Worm (Caenorhabditis elegans): Measurements from ENCODE around the gene kin-21.
"Not testable (repeated sequence)": the region's sequence is repeated elsewhere in the genome, so short reads cannot be mapped to it uniquely, and the experiment has no call there.

Gene kin-21

DNA sequence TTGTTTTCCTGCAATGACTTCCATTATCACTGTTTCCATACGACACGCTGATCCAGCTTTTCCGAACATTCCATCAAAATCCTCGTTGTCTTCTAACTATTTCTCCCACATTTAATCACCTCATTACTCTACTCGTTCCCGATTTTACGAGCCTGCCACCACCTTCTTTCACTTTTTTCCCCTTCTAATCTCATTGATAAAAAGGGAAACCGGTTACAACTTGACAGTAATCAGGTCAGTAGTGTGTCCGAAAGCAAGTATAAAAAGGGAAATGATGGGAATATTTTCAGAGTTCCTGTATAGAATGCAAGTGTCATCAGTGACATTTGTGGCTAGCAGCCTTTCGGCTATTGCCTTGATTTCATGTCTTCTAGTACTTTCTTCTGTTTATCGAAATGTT is 11.1 kb upstream of the kin-21 start, which contains the start of gene col-123:
Gene col-123, plus strand, starts transcription at position 301 of the 400 bp plus-strand sequence.
- TF ChIP-seq scrt-1 (GFP tag; IDR thresholded peaks at IDR 0.05) (no peak), tra-4 (tag; optimal IDR thresholded peaks at IDR 0.05) (no peak), F13C5.2 (tag; optimal IDR thresholded peaks at IDR 0.05) (no peak), sea-1 (GFP tag; conservative IDR thresholded peaks at IDR 0.05) (no peak), hmbx-1 (tag; optimal IDR thresholded peaks at IDR 0.05) (no peak), ets-7 (tag; optimal IDR thresholded peaks at IDR 0.05) (no peak), aly-1 (tag; optimal IDR thresholded peaks at IDR 0.05) (no peak), tbx-37 (GFP tag; conservative IDR thresholded peaks at IDR 0.05) (no peak), hmg-4 (GFP tag; optimal IDR thresholded peaks at IDR 0.05) (no peak), B0310.2 (tag; optimal IDR thresholded peaks at IDR 0.05) (no peak), hnd-1 (tag; optimal IDR thresholded peaks at IDR 0.05) (no peak), ama-1 (optimal IDR thresholded peaks at IDR 0.05) (no peak), ceh-13 (GFP tag; optimal IDR thresholded peaks at IDR 0.05) (no peak), tbx-11 (GFP tag; IDR thresholded peaks at IDR 0.05) (no peak), flt-1 (GFP tag; IDR thresholded peaks at IDR 0.05) (no peak), ceh-36 (tag; optimal IDR thresholded peaks at IDR 0.05) (no peak), pes-1 (GFP tag; IDR thresholded peaks at IDR 0.05) (no peak)

DNA sequence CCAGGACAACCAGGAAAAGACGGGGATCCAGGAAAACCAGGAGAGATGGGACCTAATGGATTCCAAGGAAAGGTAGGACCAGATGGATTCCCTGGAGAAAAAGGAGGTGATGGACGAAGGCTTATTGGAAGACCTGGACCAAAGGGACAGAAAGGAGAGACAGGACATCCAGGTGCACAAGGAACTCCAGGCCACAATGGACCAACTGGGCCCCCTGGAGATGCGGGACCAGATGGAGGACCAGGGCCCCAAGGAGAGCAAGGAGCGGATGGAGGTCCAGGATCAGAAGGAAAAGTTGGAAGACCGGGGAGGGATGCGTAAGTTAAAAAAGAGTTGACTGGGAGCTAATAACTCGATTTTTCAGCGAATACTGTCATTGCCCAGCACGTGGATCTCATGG is 10.1 kb upstream of the kin-21 start:
- TF ChIP-seq pes-1 (GFP tag; IDR thresholded peaks at IDR 0.05) (no peak), tbx-37 (GFP tag; conservative IDR thresholded peaks at IDR 0.05) (no peak)

DNA sequence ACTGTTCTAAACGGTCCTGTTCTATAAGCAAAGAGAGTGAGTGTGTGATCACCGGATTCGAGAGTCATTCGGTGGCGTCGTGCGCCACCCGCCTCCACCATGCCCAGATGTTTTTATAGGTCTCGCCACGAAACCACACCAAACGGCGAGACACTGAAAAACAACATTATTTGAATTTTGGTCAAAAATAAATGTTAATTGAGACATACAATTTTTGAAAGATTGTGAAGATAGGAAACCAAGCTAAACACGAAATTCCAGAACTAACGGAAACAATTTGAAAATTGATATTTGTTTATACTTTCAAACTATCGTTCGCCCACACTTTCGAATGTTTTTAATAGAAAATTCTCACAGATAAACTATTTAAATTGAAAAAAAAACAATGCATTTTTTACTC is 8.2 kb upstream of the kin-21 start, which contains the start of gene catp-6:
Gene catp-6, minus strand, starts transcription at position 101 of the 400 bp plus-strand sequence.
- TF ChIP-seq F13C5.2 (tag; optimal IDR thresholded peaks at IDR 0.05) (no peak), ceh-13 (GFP tag; optimal IDR thresholded peaks at IDR 0.05) (no peak), aly-1 (tag; optimal IDR thresholded peaks at IDR 0.05) (no peak), sea-1 (GFP tag; conservative IDR thresholded peaks at IDR 0.05) (no peak), scrt-1 (GFP tag; IDR thresholded peaks at IDR 0.05) (no peak), ama-1 (optimal IDR thresholded peaks at IDR 0.05) (no peak), tbx-11 (GFP tag; IDR thresholded peaks at IDR 0.05) (no peak), hmg-4 (GFP tag; optimal IDR thresholded peaks at IDR 0.05) (no peak), flt-1 (GFP tag; IDR thresholded peaks at IDR 0.05) (no peak), pes-1 (GFP tag; IDR thresholded peaks at IDR 0.05) (no peak), tbx-37 (GFP tag; conservative IDR thresholded peaks at IDR 0.05) (no peak)

DNA sequence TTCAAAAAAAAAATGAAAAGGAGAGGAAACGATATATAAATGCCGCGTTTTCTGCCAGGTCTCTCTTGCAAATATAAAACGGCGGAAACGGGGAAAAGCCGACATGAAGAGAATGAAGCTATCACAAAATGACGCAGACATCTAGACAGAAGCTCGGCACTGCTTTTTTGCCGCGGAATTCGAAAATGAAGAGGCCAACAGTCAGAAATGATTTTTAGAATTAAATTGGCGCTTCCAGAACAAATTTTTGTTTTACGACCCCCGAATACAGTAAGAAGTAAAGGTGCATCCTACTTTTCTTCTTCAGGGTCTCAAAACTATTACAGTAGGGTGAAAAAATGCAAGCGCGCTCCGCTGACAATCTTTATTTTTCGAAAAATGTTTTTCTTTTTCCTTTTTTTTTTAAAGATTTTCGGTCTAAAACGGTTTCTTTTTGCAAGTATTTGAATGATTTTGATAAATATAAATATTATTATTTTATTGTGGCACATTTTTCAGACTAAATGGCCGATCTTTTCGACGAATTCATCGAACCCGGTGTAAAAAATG is 7.4 kb upstream of the kin-21 start, which contains the start of gene mtr-4:
Gene mtr-4, plus strand, starts transcription at position 499 of the 549 bp plus-strand sequence.
- TF ChIP-seq tbx-11 (GFP tag; IDR thresholded peaks at IDR 0.05) (no peak), scrt-1 (GFP tag; IDR thresholded peaks at IDR 0.05) (no peak), F13C5.2 (tag; optimal IDR thresholded peaks at IDR 0.05) (no peak), ceh-36 (tag; optimal IDR thresholded peaks at IDR 0.05) (no peak), tbx-37 (GFP tag; conservative IDR thresholded peaks at IDR 0.05) (no peak), ama-1 (optimal IDR thresholded peaks at IDR 0.05) (no peak), aly-1 (tag; optimal IDR thresholded peaks at IDR 0.05) (no peak), hmbx-1 (tag; optimal IDR thresholded peaks at IDR 0.05) (no peak), hnd-1 (tag; optimal IDR thresholded peaks at IDR 0.05) (no peak), B0310.2 (tag; optimal IDR thresholded peaks at IDR 0.05) (no peak), sea-1 (GFP tag; conservative IDR thresholded peaks at IDR 0.05) (no peak), ets-7 (tag; optimal IDR thresholded peaks at IDR 0.05) (no peak), tra-4 (tag; optimal IDR thresholded peaks at IDR 0.05) (no peak), flt-1 (GFP tag; IDR thresholded peaks at IDR 0.05) (no peak), hmg-4 (GFP tag; optimal IDR thresholded peaks at IDR 0.05) (no peak), ceh-13 (GFP tag; optimal IDR thresholded peaks at IDR 0.05) (no peak), pes-1 (GFP tag; IDR thresholded peaks at IDR 0.05) (no peak)

DNA sequence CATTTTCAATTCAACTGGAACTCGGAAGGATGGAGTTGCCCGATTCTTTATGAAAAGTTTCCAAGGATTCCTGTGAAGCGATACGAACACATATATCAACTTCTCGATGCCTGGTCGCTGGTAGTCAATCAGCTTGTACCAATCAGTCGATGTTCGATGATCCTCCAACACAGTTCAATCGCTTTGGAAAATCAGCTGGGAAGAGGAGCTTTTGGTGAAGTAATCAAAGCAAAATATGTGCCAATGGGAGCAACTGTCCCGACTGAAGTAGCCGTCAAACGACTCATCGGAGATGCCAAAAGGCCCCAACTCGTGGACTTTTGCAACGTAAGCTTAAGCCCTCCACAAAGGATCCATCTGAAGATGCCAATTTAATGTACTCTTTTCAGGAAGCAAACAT is 651 bp downstream of the kin-21 start:
- no peak for TF ChIP-seq tbx-11 (GFP tag; IDR thresholded peaks at IDR 0.05)
- no peak for TF ChIP-seq ama-1 (optimal IDR thresholded peaks at IDR 0.05)
- no peak for TF ChIP-seq ceh-13 (GFP tag; optimal IDR thresholded peaks at IDR 0.05)
- TF ChIP-seq hmbx-1 (tag; optimal IDR thresholded peaks at IDR 0.05) = no peak
- TF ChIP-seq hmg-4 (GFP tag; optimal IDR thresholded peaks at IDR 0.05) = no peak
- no peak for TF ChIP-seq tra-4 (tag; optimal IDR thresholded peaks at IDR 0.05)
- TF ChIP-seq sea-1 (GFP tag; conservative IDR thresholded peaks at IDR 0.05) = no peak
- no peak for TF ChIP-seq aly-1 (tag; optimal IDR thresholded peaks at IDR 0.05)
- TF ChIP-seq flt-1 (GFP tag; IDR thresholded peaks at IDR 0.05) = no peak

DNA sequence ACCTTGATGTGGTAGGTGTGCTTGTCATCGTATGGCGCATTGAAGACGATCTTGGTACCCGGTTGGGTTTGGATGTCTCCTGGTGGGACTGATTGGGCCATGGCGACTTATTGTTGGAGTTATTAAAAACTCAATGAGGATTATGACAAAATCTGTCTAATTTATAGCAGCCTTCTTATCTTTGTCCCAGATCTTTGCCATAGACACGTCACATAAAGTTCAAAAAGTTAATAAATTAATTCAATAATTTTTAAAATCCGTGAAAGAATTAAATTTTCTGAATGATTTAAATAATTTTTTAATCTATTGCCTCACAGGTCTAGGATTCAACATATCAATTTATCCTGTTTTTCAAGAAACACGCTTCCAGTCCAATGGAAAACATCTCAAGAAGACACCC is 3.6 kb downstream of the kin-21 start, which contains the start of gene msp-81:
Gene msp-81, minus strand, starts transcription at position 101 of the 400 bp plus-strand sequence.
- TF ChIP-seq F13C5.2 (tag; optimal IDR thresholded peaks at IDR 0.05) = no peak
- TF ChIP-seq B0310.2 (tag; optimal IDR thresholded peaks at IDR 0.05) = no peak
- no peak for TF ChIP-seq scrt-1 (GFP tag; IDR thresholded peaks at IDR 0.05)
- no peak for TF ChIP-seq flt-1 (GFP tag; IDR thresholded peaks at IDR 0.05)
- no peak for TF ChIP-seq aly-1 (tag; optimal IDR thresholded peaks at IDR 0.05)
- TF ChIP-seq hmbx-1 (tag; optimal IDR thresholded peaks at IDR 0.05) = no peak
- no peak for TF ChIP-seq ets-7 (tag; optimal IDR thresholded peaks at IDR 0.05)
- no peak for TF ChIP-seq hnd-1 (tag; optimal IDR thresholded peaks at IDR 0.05)
- TF ChIP-seq pes-1 (GFP tag; IDR thresholded peaks at IDR 0.05) = no peak
- no peak for TF ChIP-seq tbx-37 (GFP tag; conservative IDR thresholded peaks at IDR 0.05)
- TF ChIP-seq sea-1 (GFP tag; conservative IDR thresholded peaks at IDR 0.05) = no peak
- no peak for TF ChIP-seq tra-4 (tag; optimal IDR thresholded peaks at IDR 0.05)
- TF ChIP-seq hmg-4 (GFP tag; optimal IDR thresholded peaks at IDR 0.05) = no peak
- TF ChIP-seq tbx-11 (GFP tag; IDR thresholded peaks at IDR 0.05) = no peak
- no peak for TF ChIP-seq ceh-36 (tag; optimal IDR thresholded peaks at IDR 0.05)
- no peak for TF ChIP-seq ama-1 (optimal IDR thresholded peaks at IDR 0.05)

DNA sequence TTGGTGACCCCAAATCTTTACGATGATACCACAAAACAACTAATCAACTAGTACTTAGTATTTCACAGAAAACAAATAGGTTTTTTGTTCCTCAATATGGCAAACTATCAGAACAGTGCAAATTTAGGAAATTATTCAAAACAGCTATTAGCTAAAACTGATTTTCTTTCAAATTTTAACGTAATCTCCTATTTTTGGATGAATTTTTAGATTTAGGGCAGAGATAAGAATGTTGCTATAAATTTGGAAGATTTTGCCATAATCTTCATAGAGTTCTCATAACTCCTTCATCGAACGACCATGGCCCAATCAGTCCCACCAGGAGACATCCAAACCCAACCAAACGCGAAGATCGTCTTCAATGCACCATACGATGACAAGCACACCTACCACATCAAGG is 4.7 kb downstream of the kin-21 start, which contains the start of gene msp-10:
Gene msp-10, plus strand, starts transcription at position 301 of the 400 bp plus-strand sequence.
- TF ChIP-seq sea-1 (GFP tag; conservative IDR thresholded peaks at IDR 0.05); hmg-4 (GFP tag; optimal IDR thresholded peaks at IDR 0.05); F13C5.2 (tag; optimal IDR thresholded peaks at IDR 0.05): not testable (repeated sequence)
